Fruit fly (Drosophila melanogaster) whole organism, embryonic: ENCODE results near the gene CAH16.
A peak's percentile ranks its signal among the peaks of the same experiment; 100 is the strongest.

Source experiments
- Atf6 ChIP-seq: fragments of 200-800 bp; sonication (Bioruptor generic); IDR thresholded peaks from 2 replicates; pipeline ENCODE4 v1.3.6; 2022; ENCODE audit warnings: missing biosample characterization, missing genetic modification characterization
- CG11456 ChIP-seq: fragments of 200-800 bp; sonication (Bioruptor generic); IDR thresholded peaks from 3 replicates; pipeline ENCODE4 v1.3.6; 2022; ENCODE audit warnings: missing biosample characterization, missing genetic modification characterization
- CG1647 ChIP-seq: fragments of 200-800 bp; sonication (Bioruptor generic); optimal IDR thresholded peaks from 3 replicates; lab custom pipeline; 2016; ENCODE audit warnings: missing biosample characterization, missing genetic modification characterization
- CG16779 ChIP-seq: fragments of 200-800 bp; sonication (Bioruptor generic); IDR thresholded peaks from 2 replicates; pipeline ENCODE4 v1.3.6; 2022; ENCODE audit warnings: missing biosample characterization, missing genetic modification characterization
- CG17829 ChIP-seq: fragments of 200-800 bp; optimal IDR thresholded peaks from 2 replicates; lab custom pipeline; 2019; ENCODE audit warnings: missing biosample characterization, mild to moderate bottlenecking, missing genetic modification characterization, moderate library complexity
- CG18476 ChIP-seq: fragments of 200-800 bp; sonication (Bioruptor generic); optimal IDR thresholded peaks from 2 replicates; lab custom pipeline; 2016; ENCODE audit warnings: missing biosample characterization, mild to moderate bottlenecking, missing genetic modification characterization
- CG18599 ChIP-seq: fragments of 200-800 bp; sonication (Bioruptor generic); optimal IDR thresholded peaks from 3 replicates; lab custom pipeline; 2017; ENCODE audit warnings: missing biosample characterization, missing genetic modification characterization, mild to moderate bottlenecking, moderate library complexity, missing genetic modification reagents
- CG31365 ChIP-seq: fragments of 200-800 bp; sonication (Bioruptor generic); optimal IDR thresholded peaks from 2 replicates; lab custom pipeline; 2018; ENCODE audit warnings: missing biosample characterization, mild to moderate bottlenecking, missing genetic modification characterization
- CG3407 ChIP-seq: fragments of 200-800 bp; sonication (Bioruptor generic); optimal IDR thresholded peaks from 2 replicates; lab custom pipeline; 2018; ENCODE audit warnings: missing biosample characterization, mild to moderate bottlenecking, missing genetic modification characterization
- CG4328 ChIP-seq: fragments of 200-800 bp; sonication (Bioruptor generic); optimal IDR thresholded peaks from 3 replicates; lab custom pipeline; 2017; ENCODE audit warnings: missing biosample characterization, missing genetic modification reagents, missing genetic modification characterization
- CG6689 ChIP-seq: fragments of 200-800 bp; sonication (Bioruptor generic); IDR thresholded peaks from 2 replicates; pipeline ENCODE4 v1.3.6; 2022; ENCODE audit warnings: missing biosample characterization, missing genetic modification characterization
- CG7357 ChIP-seq: fragments of 200-800 bp; sonication (Bioruptor generic); IDR thresholded peaks from 3 replicates; pipeline ENCODE4 v1.3.6; 2022; ENCODE audit warnings: missing biosample characterization, missing genetic modification characterization
- CG9609 ChIP-seq: fragments of 200-800 bp; sonication (Bioruptor generic); optimal IDR thresholded peaks from 3 replicates; lab custom pipeline; 2016; ENCODE audit warnings: missing biosample characterization, missing genetic modification characterization
- Dfd ChIP-seq, 2 experiments: fragments of >200 bp; optimal IDR thresholded peaks; 2 replicates each; lab custom pipeline; 2017; ENCODE audit warnings: missing biosample characterization in 2 of 2, missing genetic modification characterization in 2 of 2
- E2f2 ChIP-seq: fragments of 200-800 bp; sonication (Bioruptor generic); IDR thresholded peaks from 2 replicates; pipeline ENCODE4 v1.3.6; 2022; ENCODE audit warnings: missing biosample characterization, missing genetic modification characterization
- Fer1 ChIP-seq: fragments of 200-800 bp; sonication (Bioruptor generic); optimal IDR thresholded peaks from 2 replicates; lab custom pipeline; 2017; ENCODE audit warnings: missing biosample characterization, mild to moderate bottlenecking, missing genetic modification characterization
- Hmr ChIP-seq: fragments of 200-800 bp; sonication (Bioruptor generic); optimal IDR thresholded peaks from 3 replicates; lab custom pipeline; 2017; ENCODE audit warnings: mild to moderate bottlenecking, missing biosample characterization, missing genetic modification reagents, missing genetic modification characterization
- Hr3 ChIP-seq: fragments of 200-800 bp; sonication (Bioruptor generic); optimal IDR thresholded peaks from 3 replicates; lab custom pipeline; 2016; ENCODE audit warnings: missing biosample characterization, missing genetic modification characterization
- Hr51 ChIP-seq, 2 experiments: fragments of 200-800 bp; sonication (Bioruptor generic); optimal IDR thresholded peaks; 2 replicates in 1 of 2; 3 replicates in 1 of 2; lab custom pipeline; 2016 to 2018; ENCODE audit warnings: missing biosample characterization in 2 of 2, missing genetic modification characterization in 2 of 2, mild to moderate bottlenecking in 1 of 2, moderate library complexity in 1 of 2
- Med ChIP-seq: fragments of 200-800 bp; sonication (Bioruptor generic); peaks from one replicate; lab custom pipeline; 2016; ENCODE audit warnings: missing biosample characterization, missing genetic modification characterization, mild to moderate bottlenecking, inconsistent platforms, moderate library complexity
- Sox102F ChIP-seq: fragments of 200-800 bp; sonication (Bioruptor generic); optimal IDR thresholded peaks from 2 replicates; lab custom pipeline; 2018; ENCODE audit warnings: missing biosample characterization, mild to moderate bottlenecking, missing genetic modification characterization, moderate library complexity
- Ssrp ChIP-seq: fragments of 200-800 bp; sonication (Bioruptor generic); optimal IDR thresholded peaks from 2 replicates; lab custom pipeline; 2018; ENCODE audit warnings: missing biosample characterization, mild to moderate bottlenecking, missing genetic modification characterization, moderate library complexity
- Vsx1 ChIP-seq: fragments of 200-800 bp; sonication (Bioruptor generic); optimal IDR thresholded peaks from 2 replicates; lab custom pipeline; 2017; ENCODE audit warnings: missing biosample characterization, mild to moderate bottlenecking, missing genetic modification characterization, missing genetic modification reagents
- ato ChIP-seq: fragments of 200-800 bp; sonication (Bioruptor generic); IDR thresholded peaks from 2 replicates; pipeline ENCODE4 v1.3.6; 2022; ENCODE audit warnings: missing biosample characterization, missing genetic modification characterization; ENCODE audit not compliant: partially characterized antibody
- bab2 ChIP-seq: fragments of 200-800 bp; sonication (Bioruptor generic); optimal IDR thresholded peaks from 2 replicates; lab custom pipeline; 2016; ENCODE audit warnings: missing biosample characterization, missing genetic modification characterization
- bigmax ChIP-seq: fragments of 200-800 bp; sonication (Bioruptor generic); optimal IDR thresholded peaks from 2 replicates; lab custom pipeline; 2018; ENCODE audit warnings: missing biosample characterization, mild to moderate bottlenecking, missing genetic modification characterization
- bowl ChIP-seq: fragments of 200-800 bp; sonication (Bioruptor generic); IDR thresholded peaks from 2 replicates; pipeline ENCODE4 v1.3.6; 2022; ENCODE audit warnings: missing biosample characterization, missing genetic modification characterization
- caup ChIP-seq: fragments of 200-800 bp; sonication (Bioruptor generic); optimal IDR thresholded peaks from 3 replicates; lab custom pipeline; 2017; ENCODE audit warnings: missing biosample characterization, mild to moderate bottlenecking, missing genetic modification characterization, moderate library complexity; ENCODE audit not compliant: severe bottlenecking
- disco-r ChIP-seq: fragments of 200-800 bp; sonication (Bioruptor generic); optimal IDR thresholded peaks from 2 replicates; lab custom pipeline; 2016; ENCODE audit warnings: missing biosample characterization, missing genetic modification characterization
- esg ChIP-seq: fragments of 200-800 bp; sonication (Bioruptor generic); conservative IDR thresholded peaks from 2 replicates; pipeline ENCODE4 v1.3.6; 2022; ENCODE audit warnings: missing biosample characterization, missing genetic modification characterization
- fd64A ChIP-seq: fragments of 200-800 bp; sonication (Bioruptor generic); optimal IDR thresholded peaks from 3 replicates; lab custom pipeline; 2018; ENCODE audit warnings: missing biosample characterization, mild to moderate bottlenecking, missing genetic modification characterization
- lab ChIP-seq: fragments of 200-800 bp; sonication (Bioruptor generic); optimal IDR thresholded peaks from 3 replicates; lab custom pipeline; 2017; ENCODE audit warnings: missing biosample characterization, missing genetic modification characterization, mild to moderate bottlenecking, moderate library complexity, missing genetic modification reagents
- nau ChIP-seq: fragments of 200-800 bp; sonication (Bioruptor generic); optimal IDR thresholded peaks from 3 replicates; lab custom pipeline; 2017; ENCODE audit warnings: missing biosample characterization, mild to moderate bottlenecking, missing genetic modification characterization, missing genetic modification reagents
- p53 ChIP-seq: fragments of 200-800 bp; sonication (Bioruptor generic); optimal IDR thresholded peaks from 2 replicates; lab custom pipeline; 2016; ENCODE audit warnings: missing biosample characterization, missing genetic modification characterization
- pan ChIP-seq, 4 experiments: fragments of >200 bp in 3 of 4; fragments of 200-800 bp in 1 of 4; sonication (Bioruptor generic) in 1 of 4; optimal IDR thresholded peaks in 3 of 4; IDR thresholded peaks in 1 of 4; 2 replicates each; pipeline versions ENCODE4 v1.3.6 to Lab custom; 2017 to 2022; ENCODE audit warnings: missing biosample characterization in 2 of 4, missing genetic modification characterization in 2 of 4, mixed read lengths in 1 of 4
- pb ChIP-seq: fragments of 200-800 bp; sonication (Bioruptor generic); optimal IDR thresholded peaks from 3 replicates; lab custom pipeline; 2016; ENCODE audit warnings: missing biosample characterization, missing genetic modification characterization
- seq ChIP-seq: fragments of 200-800 bp; sonication (Bioruptor generic); IDR thresholded peaks from 2 replicates; pipeline ENCODE4 v1.3.6; 2022; ENCODE audit warnings: missing biosample characterization, missing genetic modification characterization
- sisA ChIP-seq: fragments of 200-800 bp; sonication (Bioruptor generic); IDR thresholded peaks from 2 replicates; pipeline ENCODE4 v1.3.6; 2022; ENCODE audit warnings: missing biosample characterization, missing genetic modification characterization
- stc ChIP-seq: fragments of 200-800 bp; sonication (Bioruptor generic); IDR thresholded peaks from 2 replicates; pipeline ENCODE4 v1.3.6; 2022; ENCODE audit warnings: missing biosample characterization, missing genetic modification characterization
- trem ChIP-seq: fragments of 200-800 bp; optimal IDR thresholded peaks from 3 replicates; lab custom pipeline; 2019; ENCODE audit warnings: missing biosample characterization, mild to moderate bottlenecking, missing genetic modification characterization, moderate library complexity
- tup ChIP-seq: fragments of 200-800 bp; sonication (Bioruptor generic); optimal IDR thresholded peaks from 2 replicates; lab custom pipeline; 2016; ENCODE audit warnings: missing biosample characterization, mild to moderate bottlenecking, missing genetic modification characterization, moderate library complexity
- vvl ChIP-seq: fragments of 200-800 bp; sonication (Bioruptor generic); IDR thresholded peaks from 2 replicates; pipeline ENCODE4 v1.3.6; 2022; ENCODE audit warnings: missing biosample characterization, missing genetic modification characterization
- wor ChIP-seq: fragments of 200-800 bp; sonication (Bioruptor generic); IDR thresholded peaks from 2 replicates; pipeline ENCODE4 v1.3.6; 2022; ENCODE audit warnings: missing biosample characterization, missing genetic modification characterization

CAH16 gene

DNA sequence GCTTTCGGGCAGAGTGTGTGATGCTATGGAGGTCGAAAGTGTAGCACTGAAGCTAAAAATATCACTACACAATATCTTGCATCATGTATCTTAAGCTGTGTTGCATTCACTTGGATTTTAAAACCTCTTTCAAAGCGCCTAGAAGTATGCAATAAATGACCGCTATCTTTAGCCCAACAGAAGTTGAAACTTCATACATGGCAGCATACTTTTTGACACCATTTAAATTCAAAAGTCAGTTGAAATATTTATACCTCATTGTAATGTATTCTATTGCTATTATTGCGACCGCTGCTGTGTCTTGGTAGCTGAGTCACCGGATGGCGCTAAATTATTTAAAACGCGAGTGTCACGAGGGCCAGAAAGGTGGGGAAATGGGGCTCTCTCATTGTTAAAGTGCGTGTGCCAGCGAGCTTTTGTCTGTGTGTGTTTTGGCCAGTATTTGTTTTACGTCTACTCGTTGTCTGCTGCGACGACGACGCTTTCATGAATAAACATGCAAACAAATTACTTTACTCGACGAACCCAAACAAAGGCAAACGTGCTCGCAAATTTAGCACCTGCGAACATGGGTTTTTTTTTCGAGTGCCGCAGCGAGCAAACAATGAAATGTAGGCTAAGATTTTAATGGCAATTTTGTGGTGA lies 10.9 kb downstream of the CAH16 start (continued):
- TF ChIP-seq esg (0 out of 2 replicates have a peak, but pooled peaks have one; percentile 10), Hr3 (no peak), Ssrp (tag; lab: Kevin White, UChicago) (no peak), tup (GFP tag; lab: Kevin White, UChicago) (no peak), disco-r (GFP tag; lab: Kevin White, UChicago) (no peak), sisA (GFP tag; lab: Robert Waterston, UW) (no peak), trem (tag; lab: Kevin White, UChicago) (no peak), p53 (GFP tag; lab: Kevin White, UChicago) (peak; percentile 32), lab (GFP tag; lab: Kevin White, UChicago) (peak; percentile 24), pb (no peak), seq (GFP tag; lab: Robert Waterston, UW) (no peak), CG18476 (GFP tag; lab: Kevin White, UChicago) (no peak), pan (optimal IDR thresholded peaks at IDR 0.05; lab: Kevin White, UChicago) (no peak), pan (GFP tag; optimal IDR thresholded peaks at IDR 0.05 in 1 of 2, IDR thresholded peaks at IDR 0.05 in 1 of 2) (peak in 1 of 2 experiments; percentile 8), CG17829 (no peak), vvl (GFP tag; lab: Robert Waterston, UW) (peak; percentile 16; the same call in 1 of the 2 replicates), stc (GFP tag; lab: Robert Waterston, UW) (no peak), CG3407 (GFP tag; lab: Kevin White, UChicago) (no peak), bigmax (GFP tag; lab: Kevin White, UChicago) (no peak), Sox102F (GFP tag; lab: Kevin White, UChicago) (no peak), wor (GFP tag; lab: Robert Waterston, UW) (no peak), E2f2 (GFP tag; lab: Robert Waterston, UW) (peak; percentile 7; the same call in 1 of the 2 replicates), Hmr (GFP tag; lab: Kevin White, UChicago) (peak; percentile 28), nau (GFP tag; lab: Kevin White, UChicago) (no peak), CG31365 (tag; lab: Kevin White, UChicago) (no peak), bowl (GFP tag; lab: Robert Waterston, UW) (no peak), CG16779 (GFP tag; lab: Robert Waterston, UW) (no peak), ato (GFP tag; lab: Robert Waterston, UW) (no peak), bab2 (peak; percentile 14), fd64A (GFP tag; lab: Kevin White, UChicago) (no peak), CG4328 (no peak), CG6689 (no peak), CG9609 (GFP tag; lab: Kevin White, UChicago) (no peak), Med (GFP tag; lab: Kevin White, UChicago) (peak; percentile 66), Dfd (GFP tag; optimal IDR thresholded peaks at IDR 0.05; lab: Kevin White, UChicago) (no peak), Hr51 (GFP tag; optimal IDR thresholded peaks at IDR 0.05; lab: Kevin White, UChicago) (peak in 1 of 2 experiments; percentile 34), CG11456 (GFP tag; lab: Robert Waterston, UW) (no peak), Vsx1 (GFP tag; lab: Kevin White, UChicago) (no peak), CG1647 (no peak), Atf6 (no peak), caup (GFP tag; lab: Kevin White, UChicago) (no peak), CG18599 (peak; percentile 12), CG7357 (GFP tag; lab: Robert Waterston, UW) (0 out of 3 replicates have a peak, but pooled peaks have one; percentile 13), Fer1 (peak; percentile 1)
